Worm (Caenorhabditis elegans) whole organism, L1 larva: ENCODE results near the gene C45G9.5.

Experiments used
- aly-2 ChIP-seq: fragments of 150-350 bp; optimal IDR thresholded peaks from 2 replicates; lab custom pipeline; 2014; ENCODE audit warnings: missing biosample characterization, missing genetic modification characterization
- elt-2 ChIP-seq: sonication (generic microtip); optimal IDR thresholded peaks from 2 replicates; lab custom pipeline; 2016; ENCODE audit warnings: missing genetic modification characterization, mild to moderate bottlenecking, inconsistent platforms, missing compliant biosample characterization, missing genetic modification reagents
- lin-15B ChIP-seq: fragments of 150-350 bp; sonication (generic microtip); optimal IDR thresholded peaks from 3 replicates; lab custom pipeline; 2014; ENCODE audit warnings: missing biosample characterization, missing genetic modification characterization
- lin-35 ChIP-seq, 2 experiments: fragments of 150-350 bp; optimal IDR thresholded peaks; 2 replicates each; lab custom pipeline; 2014; ENCODE audit warnings: missing biosample characterization in 2 of 2, missing genetic modification characterization in 2 of 2, missing genetic modification reagents in 2 of 2
- nhr-12 ChIP-seq: sonication (generic microtip); optimal IDR thresholded peaks from 2 replicates; lab custom pipeline; 2017; ENCODE audit warnings: missing biosample characterization, missing genetic modification characterization
- nhr-90 ChIP-seq: sonication (generic microtip); optimal IDR thresholded peaks from 2 replicates; lab custom pipeline; 2016; ENCODE audit warnings: mild to moderate bottlenecking, missing genetic modification characterization, missing compliant biosample characterization; ENCODE audit not compliant: poor library complexity
- skn-1 ChIP-seq: fragments of 150-350 bp; optimal IDR thresholded peaks from 2 replicates; lab custom pipeline; 2014; ENCODE audit warnings: missing biosample characterization, missing genetic modification characterization
- xbp-1 ChIP-seq: sonication (generic microtip); optimal IDR thresholded peaks from 2 replicates; lab custom pipeline; 2016; ENCODE audit warnings: missing genetic modification characterization, missing compliant biosample characterization

ce11 chrIII:5092345-5092744, 44.4 kb downstream of the C45G9.5 start:
- TF ChIP-seq skn-1 (tag; lab: Kevin White, UChicago): no peak
- TF ChIP-seq aly-2 (tag; lab: Kevin White, UChicago): no peak
- TF ChIP-seq nhr-90 (tag; lab: Kevin White, UChicago): no peak
- TF ChIP-seq nhr-12: no peak
- no peak for TF ChIP-seq elt-2
- TF ChIP-seq lin-15B (tag; lab: Kevin White, UChicago): no peak
- no peak for TF ChIP-seq xbp-1 (tag; lab: Kevin White, UChicago)
- no peak for TF ChIP-seq lin-35 (GFP tag; optimal IDR thresholded peaks at IDR 0.05; lab: Kevin White, UChicago)
